Worm (Caenorhabditis elegans) whole organism, young adult: ENCODE measurements around the gene Y57A10B.6.

Experiments used
- atf-7 ChIP-seq: sonication (generic microtip); optimal IDR thresholded peaks from 2 replicates; lab custom pipeline; 2017; ENCODE audit warnings: mild to moderate bottlenecking, missing genetic modification characterization, missing compliant biosample characterization
- ccch-3 ChIP-seq: fragments of 200-800 bp; sonication (Bioruptor generic); optimal IDR thresholded peaks from 2 replicates; lab custom pipeline; 2018; ENCODE audit warnings: mild to moderate bottlenecking, missing genetic modification characterization, missing compliant biosample characterization
- efl-1 ChIP-seq: fragments of 150-350 bp; optimal IDR thresholded peaks from 2 replicates; lab custom pipeline; 2014; ENCODE audit warnings: missing biosample characterization, missing genetic modification reagents, missing genetic modification characterization
- hrde-1 ChIP-seq: sonication (generic microtip); optimal IDR thresholded peaks from 2 replicates; lab custom pipeline; 2016; ENCODE audit warnings: missing genetic modification characterization, mild to moderate bottlenecking, missing compliant biosample characterization, moderate library complexity, missing genotype, missing genetic modification reagents, borderline replicate concordance
- lin-26 ChIP-seq: fragments of 200-800 bp; sonication (Bioruptor generic); IDR thresholded peaks from 2 replicates; pipeline ENCODE4 v1.3.6; 2022; ENCODE audit warnings: missing genetic modification reagents, missing genetic modification characterization, missing compliant biosample characterization
- lir-1 ChIP-seq: fragments of 200-800 bp; sonication (Bioruptor generic); conservative IDR thresholded peaks from 2 replicates; pipeline ENCODE4 v1.3.6; 2022; ENCODE audit warnings: missing genetic modification reagents, missing genetic modification characterization, missing compliant biosample characterization
- mes-4 ChIP-seq: sonication (generic microtip); optimal IDR thresholded peaks from 2 replicates; lab custom pipeline; 2016; ENCODE audit warnings: missing genotype, missing genetic modification characterization, missing compliant biosample characterization
- nhr-90 ChIP-seq: sonication (generic microtip); optimal IDR thresholded peaks from 2 replicates; lab custom pipeline; 2016; ENCODE audit warnings: missing genotype, mild to moderate bottlenecking, missing genetic modification characterization, missing compliant biosample characterization
- unc-130 ChIP-seq: sonication (generic microtip); optimal IDR thresholded peaks from 2 replicates; lab custom pipeline; 2016; ENCODE audit warnings: missing genetic modification reagents, missing genetic modification characterization, missing compliant biosample characterization
- unc-62 ChIP-seq: fragments of 150-350 bp; optimal IDR thresholded peaks from 2 replicates; lab custom pipeline; 2014; ENCODE audit warnings: missing biosample characterization, missing genetic modification reagents, missing genetic modification characterization
- xnd-1 ChIP-seq: sonication (generic microtip); optimal IDR thresholded peaks from 2 replicates; lab custom pipeline; 2016; ENCODE audit warnings: missing genotype, missing genetic modification reagents, missing genetic modification characterization, missing compliant biosample characterization
- zim-3 ChIP-seq: sonication (generic microtip); optimal IDR thresholded peaks from 2 replicates; lab custom pipeline; 2017; ENCODE audit warnings: mild to moderate bottlenecking, missing genetic modification characterization, moderate library complexity, missing compliant biosample characterization

- TF ChIP-seq unc-62 (GFP tag; lab: Kevin White, UChicago) (no peak), nhr-90 (tag; lab: Kevin White, UChicago) (no peak), lin-26 (GFP tag; lab: Robert Waterston, UW) (no peak), xnd-1 (tag; lab: Kevin White, UChicago) (no peak), zim-3 (tag; lab: Kevin White, UChicago) (no peak), unc-130 (GFP tag; lab: Kevin White, UChicago) (no peak), lir-1 (no peak), efl-1 (GFP tag; lab: Kevin White, UChicago) (no peak), hrde-1 (tag; lab: Kevin White, UChicago) (no peak), mes-4 (tag; lab: Kevin White, UChicago) (no peak), ccch-3 (GFP tag; lab: Kevin White, UChicago) (no peak), atf-7 (no peak)
These were observed 1.9 kb upstream of the Y57A10B.6 start, which contains the start of gene sre-41 for ce11 chrII:12387980-12388379.
